Worm (Caenorhabditis elegans): ENCODE data around the gene T03F7.5.
"Not testable (repeated sequence)": the region's sequence is repeated elsewhere in the genome, so short reads cannot be mapped to it uniquely, and the experiment has no call there.

T03F7.5 gene

DNA sequence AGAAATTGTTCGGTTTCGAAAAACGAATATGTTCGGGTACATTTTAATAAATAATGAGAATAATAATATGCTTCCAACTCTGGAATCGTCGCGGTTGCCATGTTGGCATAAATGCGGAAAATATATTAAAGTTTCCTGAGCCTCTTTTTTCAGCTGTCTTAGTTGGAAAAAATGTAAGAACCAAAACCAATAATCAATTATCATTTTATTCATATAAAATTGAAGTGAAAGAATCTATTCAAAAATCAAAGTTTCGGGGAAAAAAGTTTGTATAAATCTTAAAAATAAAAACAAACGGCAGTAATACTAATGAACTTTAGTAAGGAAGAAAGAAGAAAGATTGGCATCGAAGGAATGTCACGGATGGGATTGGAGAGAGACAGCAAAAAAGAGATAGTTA lies 6.3 kb upstream of the T03F7.5 start, which contains the start of gene srh-45:
srh-45 (minus strand) TSS at position 101 of the 400 bp plus-strand sequence.
- TF ChIP-seq sea-1 (GFP tag; conservative IDR thresholded peaks at IDR 0.05), result no peak
- no peak for TF ChIP-seq tbx-11 (GFP tag; IDR thresholded peaks at IDR 0.05)
- TF ChIP-seq ama-1 (optimal IDR thresholded peaks at IDR 0.05), result no peak
- TF ChIP-seq ceh-36 (tag; optimal IDR thresholded peaks at IDR 0.05), result no peak

- no peak for TF ChIP-seq aly-1 (tag; optimal IDR thresholded peaks at IDR 0.05)
- TF ChIP-seq ama-1 (optimal IDR thresholded peaks at IDR 0.05), result no peak
- TF ChIP-seq B0310.2 (tag; optimal IDR thresholded peaks at IDR 0.05), result no peak
- TF ChIP-seq hmg-4 (GFP tag; optimal IDR thresholded peaks at IDR 0.05), result no peak
Measured at ce11 chrV:11304200-11304599, 5.7 kb upstream of the T03F7.5 start.

DNA sequence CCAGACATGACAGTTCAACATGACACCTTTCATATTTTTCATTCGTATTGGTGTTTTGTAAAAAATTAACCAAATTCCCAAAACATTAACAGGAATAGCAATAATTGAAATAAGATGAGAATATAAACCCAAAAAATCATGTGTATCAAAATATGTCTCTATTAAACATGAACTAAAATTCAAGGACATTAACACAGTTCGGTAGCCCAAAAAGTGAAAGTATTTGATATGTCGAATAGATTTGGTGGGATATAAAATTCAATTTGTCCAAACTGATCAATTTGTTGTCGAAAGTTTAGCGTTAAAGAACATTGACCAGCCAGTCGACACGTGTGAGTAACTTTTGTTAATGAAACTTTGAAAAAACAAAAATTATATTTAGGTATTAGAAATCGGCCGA lies 4.2 kb upstream of the T03F7.5 start, which contains the start of gene srh-46:
srh-46 (minus strand) TSS at position 189 of the 400 bp plus-strand sequence.
- no peak for TF ChIP-seq ceh-36 (tag; optimal IDR thresholded peaks at IDR 0.05)
- no peak for TF ChIP-seq scrt-1 (GFP tag; IDR thresholded peaks at IDR 0.05)
- TF ChIP-seq hnd-1 (tag; optimal IDR thresholded peaks at IDR 0.05), result no peak

DNA sequence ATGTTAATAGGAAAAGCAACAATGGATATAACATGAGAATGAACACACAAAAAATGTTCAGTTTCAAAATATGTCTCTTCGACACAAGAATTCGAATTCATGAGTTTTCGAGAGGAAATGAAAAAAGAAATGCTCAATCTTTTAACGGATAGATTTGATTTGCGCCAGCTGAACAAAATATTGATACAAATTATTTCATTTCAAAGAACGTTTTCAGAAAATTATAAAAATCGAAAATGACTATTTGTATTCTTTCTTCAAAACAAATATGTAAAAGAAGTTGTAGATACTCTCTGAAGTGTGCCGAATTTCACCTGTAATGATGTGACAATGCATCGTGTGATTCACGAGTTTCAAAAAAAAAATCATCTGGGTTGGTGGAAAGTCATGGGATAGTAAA lies 2.0 kb upstream of the T03F7.5 start, which contains the start of gene srh-47:
srh-47 (minus strand) TSS at position 101 of the 400 bp plus-strand sequence.
- TF ChIP-seq B0310.2 (tag; optimal IDR thresholded peaks at IDR 0.05) (no peak), ceh-13 (GFP tag; optimal IDR thresholded peaks at IDR 0.05) (no peak), ets-7 (tag; optimal IDR thresholded peaks at IDR 0.05) (no peak), hmbx-1 (tag; optimal IDR thresholded peaks at IDR 0.05) (no peak), flt-1 (GFP tag; IDR thresholded peaks at IDR 0.05) (no peak), F13C5.2 (tag; optimal IDR thresholded peaks at IDR 0.05) (no peak), tra-4 (tag; optimal IDR thresholded peaks at IDR 0.05) (no peak), hnd-1 (tag; optimal IDR thresholded peaks at IDR 0.05) (no peak), ama-1 (optimal IDR thresholded peaks at IDR 0.05) (no peak), ceh-36 (tag; optimal IDR thresholded peaks at IDR 0.05) (no peak), tbx-37 (GFP tag; conservative IDR thresholded peaks at IDR 0.05) (no peak), scrt-1 (GFP tag; IDR thresholded peaks at IDR 0.05) (no peak), tbx-11 (GFP tag; IDR thresholded peaks at IDR 0.05) (no peak), hmg-4 (GFP tag; optimal IDR thresholded peaks at IDR 0.05) (no peak), aly-1 (tag; optimal IDR thresholded peaks at IDR 0.05) (no peak), pes-1 (GFP tag; IDR thresholded peaks at IDR 0.05) (no peak), sea-1 (GFP tag; conservative IDR thresholded peaks at IDR 0.05) (no peak)

DNA sequence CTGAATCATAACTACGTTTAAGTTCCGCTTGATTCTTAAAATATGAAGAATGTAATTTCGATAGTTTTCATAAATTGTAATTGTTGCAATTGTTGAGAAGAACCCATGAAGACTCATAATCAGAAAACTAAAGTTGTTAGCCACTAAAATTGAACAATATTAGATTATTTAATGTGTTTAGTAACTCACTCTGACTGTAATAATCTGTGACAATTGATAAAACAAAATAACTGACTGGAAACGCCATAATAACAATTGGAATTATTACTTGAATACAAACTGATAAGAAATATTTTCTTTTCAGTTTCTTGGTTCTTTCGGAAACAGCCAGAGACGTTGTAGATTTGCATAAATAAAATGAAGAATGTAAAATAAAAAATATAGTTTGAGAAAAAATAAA lies 874 bp upstream of the T03F7.5 start:
- TF ChIP-seq scrt-1 (GFP tag; IDR thresholded peaks at IDR 0.05) (no peak), B0310.2 (tag; optimal IDR thresholded peaks at IDR 0.05) (no peak), tbx-37 (GFP tag; conservative IDR thresholded peaks at IDR 0.05) (no peak), tra-4 (tag; optimal IDR thresholded peaks at IDR 0.05) (no peak), ceh-13 (GFP tag; optimal IDR thresholded peaks at IDR 0.05) (no peak), sea-1 (GFP tag; conservative IDR thresholded peaks at IDR 0.05) (no peak), hmg-4 (GFP tag; optimal IDR thresholded peaks at IDR 0.05) (no peak), aly-1 (tag; optimal IDR thresholded peaks at IDR 0.05) (no peak), F13C5.2 (tag; optimal IDR thresholded peaks at IDR 0.05) (no peak), ama-1 (optimal IDR thresholded peaks at IDR 0.05) (no peak), flt-1 (GFP tag; IDR thresholded peaks at IDR 0.05) (no peak), ceh-36 (tag; optimal IDR thresholded peaks at IDR 0.05) (no peak), hmbx-1 (tag; optimal IDR thresholded peaks at IDR 0.05) (no peak)

DNA sequence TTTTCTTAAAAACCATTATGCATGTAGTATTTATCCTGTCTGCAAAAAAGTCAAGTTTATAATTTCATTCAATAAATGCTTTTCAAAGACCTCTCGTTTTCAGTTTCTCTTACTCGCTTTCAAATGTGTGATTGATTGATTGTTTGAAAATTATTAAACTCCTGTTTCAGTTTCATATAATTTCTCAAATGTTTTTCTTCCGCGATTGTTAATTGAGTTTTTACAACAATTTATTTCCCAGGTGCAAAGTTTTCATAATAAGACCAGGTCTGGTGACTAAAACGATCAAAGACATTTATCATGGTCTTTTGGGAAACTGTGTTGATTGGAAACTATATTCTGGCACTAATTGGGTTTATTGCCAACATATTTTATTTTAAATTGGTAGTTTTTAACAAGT lies 4.1 kb downstream of the T03F7.5 start, which contains the start of gene T03F7.6:
T03F7.6 (plus strand) TSS at position 301 of the 400 bp plus-strand sequence.
- TF ChIP-seq ama-1 (optimal IDR thresholded peaks at IDR 0.05), result no peak

- TF ChIP-seq flt-1 (GFP tag; IDR thresholded peaks at IDR 0.05) (no peak), aly-1 (tag; optimal IDR thresholded peaks at IDR 0.05) (no peak), B0310.2 (tag; optimal IDR thresholded peaks at IDR 0.05) (no peak), ceh-36 (tag; optimal IDR thresholded peaks at IDR 0.05) (no peak), scrt-1 (GFP tag; IDR thresholded peaks at IDR 0.05) (no peak), ama-1 (optimal IDR thresholded peaks at IDR 0.05) (no peak), pes-1 (GFP tag; IDR thresholded peaks at IDR 0.05) (no peak), ets-7 (tag; optimal IDR thresholded peaks at IDR 0.05) (no peak), hmg-4 (GFP tag; optimal IDR thresholded peaks at IDR 0.05) (no peak), tra-4 (tag; optimal IDR thresholded peaks at IDR 0.05) (no peak), tbx-11 (GFP tag; IDR thresholded peaks at IDR 0.05) (no peak), F13C5.2 (tag; optimal IDR thresholded peaks at IDR 0.05) (no peak), hnd-1 (tag; optimal IDR thresholded peaks at IDR 0.05) (no peak)
Measured at ce11 chrV:11292682-11293081, 5.8 kb downstream of the T03F7.5 start.

DNA sequence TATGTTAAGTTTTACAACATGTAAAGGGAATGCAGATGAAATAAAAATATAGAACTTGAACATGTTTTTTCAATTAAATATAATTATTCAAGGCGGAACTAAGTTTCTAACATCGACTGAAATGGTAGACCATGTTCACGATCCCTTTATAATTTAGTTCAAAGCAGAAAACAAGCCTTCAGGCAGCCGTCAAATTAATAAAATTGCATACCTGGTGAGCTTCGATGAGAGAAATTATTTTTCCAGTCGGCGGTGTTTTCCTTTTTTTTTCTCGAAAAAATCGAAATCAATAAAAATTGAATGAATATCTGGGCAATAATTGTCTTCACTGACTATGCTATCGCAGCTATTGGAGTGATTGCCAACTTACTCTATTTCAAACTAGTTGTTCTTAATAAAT lies 7.6 kb downstream of the T03F7.5 start, which contains the start of gene C03E10.1:
C03E10.1 (plus strand) TSS at position 301 of the 400 bp plus-strand sequence.
- TF ChIP-seq tbx-37 (GFP tag; conservative IDR thresholded peaks at IDR 0.05) (no peak), scrt-1 (GFP tag; IDR thresholded peaks at IDR 0.05) (no peak), ceh-36 (tag; optimal IDR thresholded peaks at IDR 0.05) (no peak)

- TF ChIP-seq hmg-4 (GFP tag; optimal IDR thresholded peaks at IDR 0.05); tbx-11 (GFP tag; IDR thresholded peaks at IDR 0.05); ceh-36 (tag; optimal IDR thresholded peaks at IDR 0.05): not testable (repeated sequence)
Measured at ce11 chrV:11286114-11286513, 12.4 kb downstream of the T03F7.5 start, which contains the start of gene C03E10.3. Gene C03E10.3, plus strand, starts transcription at chrV:11286414.
